Fruit fly (Drosophila melanogaster) S2 (cell line): ENCODE data around the gene Lcp65Ag1.
"Not testable (repeated sequence)": the region's sequence is repeated elsewhere in the genome, so short reads cannot be mapped to it uniquely, and the experiment has no call there.

Experiments
- CG8478 ChIP-seq: fragments of >200 bp; optimal IDR thresholded peaks from 2 replicates; lab custom pipeline; 2018
- CTCF ChIP-seq, 2 experiments: fragments of >200 bp; optimal IDR thresholded peaks; 2 replicates each; lab custom pipeline; 2018

Gene Lcp65Ag1

DNA sequence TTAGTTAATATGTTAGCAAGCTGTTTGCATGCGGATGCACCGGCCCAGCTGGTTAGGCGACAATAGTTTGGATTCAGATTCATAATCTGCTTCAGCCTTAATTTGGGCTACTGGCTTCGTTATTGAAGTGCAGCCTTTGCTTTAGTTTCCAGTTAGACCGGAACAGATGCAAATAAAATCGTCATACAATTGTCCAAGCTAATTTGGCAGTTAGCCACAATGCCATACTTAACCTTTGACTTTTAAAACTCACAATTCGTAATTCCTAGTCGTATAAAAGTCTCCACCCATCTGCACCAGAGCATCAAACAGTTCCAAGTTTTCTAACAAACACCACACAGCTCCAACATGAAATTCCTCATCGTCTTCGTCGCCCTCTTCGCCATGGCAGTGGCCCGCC is 11.3 kb upstream of the Lcp65Ag1 start, which contains the start of gene Lcp65Ab2:
Gene Lcp65Ab2, plus strand, starts transcription at position 301 of the 400 bp plus-strand sequence.
- not testable (repeated sequence) for TF ChIP-seq CG8478 (lab: Kevin White, UChicago); CTCF (optimal IDR thresholded peaks at IDR 0.05; lab: Kevin White, UChicago)

dm6 chr3L:6144769-6145220 is 9.7 kb upstream of the Lcp65Ag1 start, which contains the start of gene Lcp65Ac:
Lcp65Ac (plus strand) TSS chr3L:6144819.
- TF ChIP-seq CTCF (optimal IDR thresholded peaks at IDR 0.05; lab: Kevin White, UChicago) = no peak
- TF ChIP-seq CG8478 (lab: Kevin White, UChicago) = no peak

DNA sequence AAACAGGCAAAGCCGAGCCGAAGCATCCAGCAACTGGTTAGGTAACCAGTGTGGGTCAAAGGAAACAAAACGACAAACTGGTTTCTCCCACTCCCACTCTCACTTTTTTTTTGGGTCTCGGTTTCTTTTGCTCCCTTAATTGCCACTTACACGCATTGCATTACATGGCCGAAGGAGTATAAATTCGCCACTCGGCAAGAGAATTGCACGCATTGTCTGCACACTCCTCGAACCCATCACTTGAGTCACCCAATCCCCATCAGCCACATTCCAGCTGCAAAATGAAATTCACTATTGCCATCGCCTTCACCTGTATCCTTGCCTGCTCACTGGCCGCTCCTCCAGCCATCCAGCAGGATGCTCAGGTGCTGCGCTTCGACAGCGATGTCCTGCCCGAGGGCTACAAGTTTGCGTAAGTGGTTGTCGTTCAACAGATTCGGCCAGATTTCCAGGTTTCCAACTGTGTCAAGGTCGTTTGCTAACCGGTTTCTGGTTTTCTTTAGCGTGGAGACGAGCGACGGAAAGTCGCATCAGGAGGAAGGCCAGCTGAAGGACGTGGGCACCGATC is 8.2 kb upstream of the Lcp65Ag1 start, which contains the start of gene Lcp65Ad:
Gene Lcp65Ad, plus strand, starts transcription at position 208 of the 568 bp plus-strand sequence.
- TF ChIP-seq CG8478 (lab: Kevin White, UChicago) (no peak), CTCF (optimal IDR thresholded peaks at IDR 0.05; lab: Kevin White, UChicago) (no peak)

- TF ChIP-seq CG8478 (lab: Kevin White, UChicago) (no peak), CTCF (optimal IDR thresholded peaks at IDR 0.05; lab: Kevin White, UChicago) (no peak)
Observed at dm6 chr3L:6142313-6142712, 7.2 kb upstream of the Lcp65Ag1 start, which contains the start of gene Cpr65Aw. Cpr65Aw (minus strand) TSS chr3L:6142413.

- no peak for TF ChIP-seq CG8478 (lab: Kevin White, UChicago)
- TF ChIP-seq CTCF (optimal IDR thresholded peaks at IDR 0.05; lab: Kevin White, UChicago) = no peak
Observed at dm6 chr3L:6141538-6141937, 6.5 kb upstream of the Lcp65Ag1 start.

dm6 chr3L:6140771-6141472 is 5.8 kb upstream of the Lcp65Ag1 start:
- TF ChIP-seq CTCF (optimal IDR thresholded peaks at IDR 0.05; lab: Kevin White, UChicago) (no peak), CG8478 (lab: Kevin White, UChicago) (no peak)

- TF ChIP-seq CTCF (optimal IDR thresholded peaks at IDR 0.05; lab: Kevin White, UChicago) = no peak
- TF ChIP-seq CG8478 (lab: Kevin White, UChicago) = no peak
Observed at dm6 chr3L:6139924-6140574, 5.0 kb upstream of the Lcp65Ag1 start, which contains the start of gene Cpr65Av. Cpr65Av (minus strand) TSS chr3L:6139974.

DNA sequence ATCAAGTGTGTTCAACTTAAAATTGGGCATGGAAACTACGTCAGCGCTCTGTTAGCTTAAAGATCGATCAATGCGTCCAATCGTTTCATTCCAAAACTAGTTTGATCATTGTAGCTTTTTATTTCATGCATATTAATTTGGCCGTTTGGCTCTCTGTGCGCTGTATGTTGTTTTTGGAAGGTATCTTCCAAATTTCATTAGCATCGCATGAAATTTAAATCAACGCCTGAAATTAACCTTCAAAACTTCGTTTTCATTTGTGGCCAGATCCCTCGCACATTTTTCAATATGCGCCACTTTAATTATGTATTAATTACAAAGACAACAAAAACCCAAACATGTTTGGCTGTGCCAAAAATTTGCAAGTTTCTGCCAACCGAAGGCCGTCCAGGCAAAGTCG is 3.5 kb upstream of the Lcp65Ag1 start:
- TF ChIP-seq CG8478 (lab: Kevin White, UChicago) = no peak
- TF ChIP-seq CTCF (optimal IDR thresholded peaks at IDR 0.05; lab: Kevin White, UChicago) = no peak

DNA sequence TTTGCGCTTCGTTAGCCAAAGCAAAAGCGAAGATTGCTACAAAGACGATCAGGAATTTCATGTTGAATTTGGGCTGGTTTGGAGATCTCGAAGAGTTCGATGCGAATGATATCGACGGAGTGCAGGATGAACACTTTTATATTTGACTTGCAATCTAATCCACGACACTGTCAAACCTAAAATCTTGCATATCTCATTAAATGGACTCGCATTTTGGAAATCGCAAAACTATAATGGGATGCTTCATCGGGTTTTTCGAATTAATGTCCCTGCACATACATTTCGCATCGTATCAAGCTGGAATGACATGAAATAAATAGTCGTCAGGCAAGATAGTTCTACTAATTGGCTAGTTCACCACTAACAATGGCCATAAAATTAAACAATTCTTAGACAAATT is 2.9 kb upstream of the Lcp65Ag1 start, which contains the start of gene Lcp65Ae:
Gene Lcp65Ae, minus strand, starts transcription at position 101 of the 400 bp plus-strand sequence.
- TF ChIP-seq CG8478 (lab: Kevin White, UChicago) = no peak
- TF ChIP-seq CTCF (optimal IDR thresholded peaks at IDR 0.05; lab: Kevin White, UChicago) = no peak

dm6 chr3L:6136691-6137090 is 1.6 kb upstream of the Lcp65Ag1 start, which contains the start of gene Lcp65Af:
Lcp65Af (minus strand) TSS chr3L:6136791.
- TF ChIP-seq CG8478 (lab: Kevin White, UChicago) (no peak), CTCF (optimal IDR thresholded peaks at IDR 0.05; lab: Kevin White, UChicago) (no peak)

- no peak for TF ChIP-seq CG8478 (lab: Kevin White, UChicago)
- no peak for TF ChIP-seq CTCF (optimal IDR thresholded peaks at IDR 0.05; lab: Kevin White, UChicago)
Observed at dm6 chr3L:6133546-6133945, 1.5 kb downstream of the Lcp65Ag1 start, which contains the start of gene Lcp65Ag2. Lcp65Ag2 (minus strand) TSS chr3L:6133593.

DNA sequence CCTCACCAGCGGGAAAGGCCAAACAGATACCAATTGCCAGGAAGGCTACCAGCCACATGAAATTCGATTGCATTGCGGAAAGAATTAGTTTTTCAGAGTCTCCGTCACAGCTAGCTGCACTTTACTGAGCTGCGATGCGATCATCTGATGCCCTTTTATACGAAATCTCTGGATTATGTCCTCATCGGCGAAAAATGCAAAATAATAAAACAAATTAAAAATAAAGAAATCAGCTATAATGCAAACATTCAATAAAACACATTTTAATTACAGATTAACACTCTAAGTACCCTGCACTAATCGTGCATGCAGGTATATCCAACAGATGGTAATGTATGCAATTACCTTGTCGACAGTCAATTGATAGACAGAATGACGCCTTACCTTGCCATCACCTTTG is 3.1 kb downstream of the Lcp65Ag1 start, which contains the start of gene Cpr65Au:
Gene Cpr65Au, minus strand, starts transcription at position 101 of the 400 bp plus-strand sequence.
- TF ChIP-seq CTCF (optimal IDR thresholded peaks at IDR 0.05; lab: Kevin White, UChicago) (no peak), CG8478 (lab: Kevin White, UChicago) (no peak)

DNA sequence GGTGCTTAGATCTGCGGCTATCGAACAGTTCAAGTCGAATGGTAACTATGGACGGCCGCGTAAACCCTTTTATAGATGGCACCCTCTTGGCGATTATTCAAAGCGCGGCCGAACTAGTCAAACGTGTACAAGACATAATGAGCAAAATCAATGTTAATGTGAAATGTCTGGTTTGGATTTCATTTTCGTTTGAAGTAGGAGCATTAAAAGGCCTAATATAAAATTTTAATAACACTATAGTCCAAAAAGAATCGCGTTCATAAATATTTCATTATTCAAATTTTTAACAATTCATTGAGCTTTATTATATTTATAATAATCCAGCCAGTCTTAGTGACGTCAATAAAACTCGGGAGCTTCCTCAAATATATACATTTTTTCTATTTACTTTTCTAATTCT is 4.1 kb downstream of the Lcp65Ag1 start, which contains the start of gene Lcp65Ag3:
Gene Lcp65Ag3, minus strand, starts transcription at position 46 of the 400 bp plus-strand sequence.
- no peak for TF ChIP-seq CTCF (optimal IDR thresholded peaks at IDR 0.05; lab: Kevin White, UChicago)
- TF ChIP-seq CG8478 (lab: Kevin White, UChicago) = no peak

DNA sequence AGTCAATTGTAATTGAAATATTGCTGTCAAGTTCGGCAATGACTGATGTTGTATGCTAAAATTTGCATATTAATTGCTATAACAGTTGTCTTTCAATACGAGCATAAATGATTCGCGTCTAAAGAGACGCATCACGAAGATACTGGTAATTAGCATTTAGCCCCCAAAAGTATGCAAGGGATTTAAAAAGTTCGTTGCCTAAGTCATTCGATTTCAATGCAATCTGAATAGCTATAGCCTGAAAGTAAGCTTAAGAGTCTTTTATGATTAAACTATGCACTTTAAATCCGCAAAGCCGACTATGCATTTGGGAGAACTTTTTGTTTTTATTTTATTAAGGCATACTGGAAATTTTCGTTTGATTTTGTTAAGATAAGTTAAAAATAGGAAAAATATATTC is 5.5 kb downstream of the Lcp65Ag1 start:
- no peak for TF ChIP-seq CG8478 (lab: Kevin White, UChicago)
- no peak for TF ChIP-seq CTCF (optimal IDR thresholded peaks at IDR 0.05; lab: Kevin White, UChicago)
